Worm (Caenorhabditis elegans): ENCODE results near the gene T25B6.5.
"Not testable (repeated sequence)": the region's sequence is repeated elsewhere in the genome, so short reads cannot be mapped to it uniquely, and the experiment has no call there.

DNA sequence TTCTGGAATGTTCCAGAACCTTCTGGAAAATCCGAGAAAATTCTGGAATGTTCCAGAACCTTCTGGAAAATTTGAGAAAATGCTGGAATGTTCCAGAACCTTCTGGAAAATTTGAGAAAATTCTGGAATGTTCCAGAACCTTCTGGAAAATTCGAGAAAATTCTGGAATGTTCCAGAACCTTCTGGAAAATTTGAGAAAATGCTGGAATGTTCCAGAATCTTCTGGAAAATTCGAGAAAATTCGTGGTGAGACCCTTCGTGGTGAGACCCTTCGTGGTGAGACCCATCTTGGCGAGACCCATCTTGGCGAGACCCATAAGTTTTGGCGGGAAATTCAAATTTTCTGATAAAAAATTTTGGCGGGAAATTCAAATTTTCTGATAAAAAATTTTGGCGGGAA is 13.6 kb downstream of the T25B6.5 start:
- not testable (repeated sequence) for TF ChIP-seq nfyb-1 (GFP tag; IDR thresholded peaks at IDR 0.05); C06A6.2 (GFP tag; conservative IDR thresholded peaks at IDR 0.05); ztf-3 (GFP tag; optimal IDR thresholded peaks at IDR 0.05); madf-8 (GFP tag; conservative IDR thresholded peaks at IDR 0.05); F57A8.1 (GFP tag; optimal IDR thresholded peaks at IDR 0.05); unc-62 (GFP tag; optimal IDR thresholded peaks at IDR 0.05); C17E4.6 (GFP tag; IDR thresholded peaks at IDR 0.05); unc-130 (GFP tag; optimal IDR thresholded peaks at IDR 0.05); F52B5.7 (tag; optimal IDR thresholded peaks at IDR 0.05); nhr-179 (tag; optimal IDR thresholded peaks at IDR 0.05); let-526 (GFP tag; IDR thresholded peaks at IDR 0.05); pha-4 (tag; optimal IDR thresholded peaks at IDR 0.05)
